Worm (Caenorhabditis elegans) whole organism, L2 larva: ENCODE results near the gene ZK697.8.

Experiments used
- ceh-82 ChIP-seq: fragments of 150-350 bp; optimal IDR thresholded peaks from 2 replicates; lab custom pipeline; 2014; ENCODE audit warnings: missing biosample characterization, missing genetic modification characterization
- fos-1 ChIP-seq: fragments of 150-350 bp; optimal IDR thresholded peaks from 2 replicates; lab custom pipeline; 2014; ENCODE audit warnings: missing biosample characterization, missing genetic modification characterization
- ztf-11 ChIP-seq: sonication (generic microtip); optimal IDR thresholded peaks from 2 replicates; lab custom pipeline; 2017; ENCODE audit warnings: missing biosample characterization, missing genetic modification characterization

ce11 chrV:1771727-1772126 is 22.8 kb upstream of the ZK697.8 start, which contains the start of gene dhs-13:
- TF ChIP-seq ztf-11 (tag; lab: Kevin White, UChicago) (no peak), ceh-82 (tag; lab: Kevin White, UChicago) (no peak), fos-1 (peak; percentile 49)
